Worm (Caenorhabditis elegans) whole organism, mixed stage, embryonic: ENCODE results near the gene T11G6.4.

Experiments
- M03D4.4 ChIP-seq: sonication (generic microtip); optimal IDR thresholded peaks from 2 replicates; lab custom pipeline; 2017; ENCODE audit warnings: mild to moderate bottlenecking, missing genetic modification characterization, missing compliant biosample characterization
- blmp-1 ChIP-seq: fragments of 150-350 bp; optimal IDR thresholded peaks from 2 replicates; lab custom pipeline; 2014; ENCODE audit warnings: missing biosample characterization, missing genetic modification characterization
- ceh-39 ChIP-seq: fragments of 150-350 bp; optimal IDR thresholded peaks from 2 replicates; lab custom pipeline; 2014; ENCODE audit warnings: missing biosample characterization, missing genetic modification characterization
- ceh-43 ChIP-seq: fragments of 200-800 bp; sonication (Bioruptor generic); optimal IDR thresholded peaks from 2 replicates; lab custom pipeline; 2018; ENCODE audit warnings: mild to moderate bottlenecking, missing genetic modification characterization, moderate library complexity, missing compliant biosample characterization
- ceh-83 ChIP-seq: fragments of 200-800 bp; sonication (Bioruptor generic); optimal IDR thresholded peaks from 2 replicates; lab custom pipeline; 2018; ENCODE audit warnings: mild to moderate bottlenecking, missing genetic modification characterization, missing compliant biosample characterization
- ces-1 ChIP-seq: fragments of 150-350 bp; optimal IDR thresholded peaks from 2 replicates; lab custom pipeline; 2014; ENCODE audit warnings: missing biosample characterization, missing genetic modification reagents, missing genetic modification characterization
- cnd-1 ChIP-seq: fragments of 200-800 bp; sonication (Bioruptor generic); optimal IDR thresholded peaks from 2 replicates; lab custom pipeline; 2018; ENCODE audit warnings: mild to moderate bottlenecking, missing genetic modification characterization, missing compliant biosample characterization
- drap-1 ChIP-seq: fragments of 200-800 bp; sonication (Bioruptor generic); optimal IDR thresholded peaks from 3 replicates; lab custom pipeline; 2018; ENCODE audit warnings: mild to moderate bottlenecking, missing genetic modification characterization, missing compliant biosample characterization
- elt-1 ChIP-seq: sonication (generic microtip); optimal IDR thresholded peaks from 2 replicates; lab custom pipeline; 2017; ENCODE audit warnings: missing genetic modification characterization, mild to moderate bottlenecking, missing compliant biosample characterization, antibody characterized with exemption, moderate library complexity, borderline replicate concordance; ENCODE audit not compliant: insufficient read depth
- elt-3 ChIP-seq: fragments of 150-350 bp; optimal IDR thresholded peaks from 2 replicates; lab custom pipeline; 2014; ENCODE audit warnings: missing biosample characterization, missing genetic modification characterization
- ham-2 ChIP-seq: fragments of 200-800 bp; sonication (Bioruptor generic); optimal IDR thresholded peaks from 2 replicates; lab custom pipeline; 2018; ENCODE audit warnings: mild to moderate bottlenecking, missing genetic modification characterization, missing compliant biosample characterization
- hlh-1 ChIP-seq: fragments of 150-350 bp; optimal IDR thresholded peaks from 2 replicates; lab custom pipeline; 2014; ENCODE audit warnings: missing biosample characterization, missing genetic modification reagents, missing genetic modification characterization
- lin-13 ChIP-seq: fragments of 150-350 bp; optimal IDR thresholded peaks from 2 replicates; lab custom pipeline; 2014; ENCODE audit warnings: missing biosample characterization, missing genetic modification characterization
- lin-32 ChIP-seq: fragments of 200-800 bp; sonication (Bioruptor generic); optimal IDR thresholded peaks from 2 replicates; lab custom pipeline; 2018; ENCODE audit warnings: mild to moderate bottlenecking, missing genetic modification characterization, missing compliant biosample characterization
- lsy-2 ChIP-seq: fragments of 150-350 bp; optimal IDR thresholded peaks from 2 replicates; lab custom pipeline; 2014; ENCODE audit warnings: missing biosample characterization, missing genetic modification characterization
- mab-5 ChIP-seq: fragments of 150-350 bp; optimal IDR thresholded peaks from 2 replicates; lab custom pipeline; 2014; ENCODE audit warnings: missing biosample characterization, missing genetic modification characterization
- mep-1 ChIP-seq: fragments of 150-350 bp; optimal IDR thresholded peaks from 2 replicates; lab custom pipeline; 2017; ENCODE audit warnings: missing biosample characterization, missing genetic modification reagents, missing genetic modification characterization, inconsistent platforms
- mls-2 ChIP-seq: sonication (generic microtip); optimal IDR thresholded peaks from 2 replicates; lab custom pipeline; 2016; ENCODE audit warnings: mild to moderate bottlenecking, missing genetic modification characterization, moderate library complexity, missing compliant biosample characterization
- nhr-12 ChIP-seq: fragments of 150-350 bp; optimal IDR thresholded peaks from 2 replicates; lab custom pipeline; 2014; ENCODE audit warnings: missing biosample characterization, missing genetic modification characterization
- nhr-2 ChIP-seq: fragments of 150-350 bp; optimal IDR thresholded peaks from 2 replicates; lab custom pipeline; 2014; ENCODE audit warnings: missing biosample characterization, missing genetic modification characterization
- nhr-237 ChIP-seq: fragments of 150-350 bp; optimal IDR thresholded peaks from 2 replicates; lab custom pipeline; 2014; ENCODE audit warnings: missing biosample characterization, missing genetic modification characterization
- nhr-76 ChIP-seq: sonication (generic microtip); optimal IDR thresholded peaks from 2 replicates; lab custom pipeline; 2017; ENCODE audit warnings: missing biosample characterization, missing genetic modification characterization
- pha-4 ChIP-seq: fragments of 150-350 bp; optimal IDR thresholded peaks from 2 replicates; lab custom pipeline; 2018; ENCODE audit warnings: missing biosample characterization, missing genetic modification reagents, missing genetic modification characterization
- sem-2 ChIP-seq: fragments of 200-800 bp; sonication (Bioruptor generic); optimal IDR thresholded peaks from 2 replicates; lab custom pipeline; 2018; ENCODE audit warnings: mild to moderate bottlenecking, missing genetic modification characterization, missing compliant biosample characterization
- snpc-4 ChIP-seq: fragments of 150-350 bp; optimal IDR thresholded peaks from 2 replicates; lab custom pipeline; 2014; ENCODE audit warnings: missing biosample characterization, missing genetic modification characterization
- sptf-1 ChIP-seq: sonication (generic microtip); optimal IDR thresholded peaks from 2 replicates; lab custom pipeline; 2017; ENCODE audit warnings: mild to moderate bottlenecking, missing genetic modification characterization, moderate library complexity, missing compliant biosample characterization
- tbx-8 ChIP-seq: fragments of 200-800 bp; sonication (Bioruptor generic); optimal IDR thresholded peaks from 2 replicates; lab custom pipeline; 2018; ENCODE audit warnings: mild to moderate bottlenecking, missing genetic modification characterization, moderate library complexity, missing compliant biosample characterization
- unc-120 ChIP-seq: sonication (generic microtip); optimal IDR thresholded peaks from 2 replicates; lab custom pipeline; 2017; ENCODE audit warnings: missing genetic modification characterization, missing compliant biosample characterization; ENCODE audit not compliant: poor library complexity, severe bottlenecking
- unc-39 ChIP-seq: fragments of 150-350 bp; optimal IDR thresholded peaks from 2 replicates; lab custom pipeline; 2014; ENCODE audit warnings: missing biosample characterization, missing genetic modification characterization
- unc-62 ChIP-seq: fragments of 150-350 bp; optimal IDR thresholded peaks from 2 replicates; lab custom pipeline; 2014; ENCODE audit warnings: missing biosample characterization, missing genetic modification reagents, missing genetic modification characterization
- zip-8 ChIP-seq: fragments of 150-350 bp; optimal IDR thresholded peaks from 2 replicates; lab custom pipeline; 2014; ENCODE audit warnings: missing biosample characterization, missing genetic modification characterization
- ztf-11 ChIP-seq: fragments of 150-350 bp; optimal IDR thresholded peaks from 2 replicates; lab custom pipeline; 2014; ENCODE audit warnings: missing biosample characterization, missing genetic modification characterization

Gene T11G6.4

ce11 chrIV:10820837-10821671, 30.7 kb downstream of the T11G6.4 start:
- TF ChIP-seq sem-2 (no peak), ceh-83 (no peak)
- TF ChIP-seq, all 35 proteins: peak for 0

- TF ChIP-seq M03D4.4 (tag; lab: Kevin White, UChicago) (no peak), mep-1 (tag; lab: Kevin White, UChicago) (no peak), mab-5 (tag; lab: Kevin White, UChicago) (no peak), tbx-8 (GFP tag; lab: Kevin White, UChicago) (no peak), hlh-1 (tag; lab: Kevin White, UChicago) (no peak), sptf-1 (tag; lab: Kevin White, UChicago) (no peak), mls-2 (tag; lab: Kevin White, UChicago) (no peak), ham-2 (GFP tag; lab: Kevin White, UChicago) (no peak), ceh-39 (tag; lab: Kevin White, UChicago) (no peak), lin-32 (GFP tag; lab: Kevin White, UChicago) (no peak), nhr-237 (tag; lab: Kevin White, UChicago) (no peak), pha-4 (tag; lab: Kevin White, UChicago) (no peak), sem-2 (no peak), nhr-76 (tag; lab: Kevin White, UChicago) (no peak), unc-62 (no peak), elt-1 (no peak), ztf-11 (tag; lab: Kevin White, UChicago) (no peak)
- TF ChIP-seq, all 35 proteins: peak for 0
Measured at ce11 chrIV:10820114-10820513, 31.6 kb downstream of the T11G6.4 start.

ce11 chrIV:10819049-10819448, 32.7 kb downstream of the T11G6.4 start:
- TF ChIP-seq unc-62 (no peak), lin-13 (tag; lab: Kevin White, UChicago) (no peak), ceh-83 (no peak), drap-1 (GFP tag; lab: Kevin White, UChicago) (no peak), tbx-8 (GFP tag; lab: Kevin White, UChicago) (no peak), mep-1 (tag; lab: Kevin White, UChicago) (no peak), nhr-237 (tag; lab: Kevin White, UChicago) (no peak), unc-39 (tag; lab: Kevin White, UChicago) (no peak), M03D4.4 (tag; lab: Kevin White, UChicago) (no peak), unc-120 (tag; lab: Kevin White, UChicago) (no peak), snpc-4 (tag; lab: Kevin White, UChicago) (no peak), nhr-76 (tag; lab: Kevin White, UChicago) (no peak), mls-2 (tag; lab: Kevin White, UChicago) (no peak), elt-1 (no peak), lsy-2 (no peak), nhr-2 (tag; lab: Kevin White, UChicago) (no peak), elt-3 (tag; lab: Kevin White, UChicago) (no peak), ztf-11 (tag; lab: Kevin White, UChicago) (no peak), nhr-12 (no peak)

ce11 chrIV:10817030-10817429, 34.7 kb downstream of the T11G6.4 start:
- TF ChIP-seq mep-1 (tag; lab: Kevin White, UChicago) (peak; percentile 52), nhr-2 (tag; lab: Kevin White, UChicago) (peak; percentile 96), unc-120 (tag; lab: Kevin White, UChicago) (peak; percentile 57), unc-62 (peak; percentile 31), M03D4.4 (tag; lab: Kevin White, UChicago) (peak; percentile 10), sptf-1 (tag; lab: Kevin White, UChicago) (peak; percentile 72), lin-13 (tag; lab: Kevin White, UChicago) (peak; percentile 38), snpc-4 (tag; lab: Kevin White, UChicago) (no peak), lin-32 (GFP tag; lab: Kevin White, UChicago) (no peak), pha-4 (tag; lab: Kevin White, UChicago) (peak; percentile 52), mls-2 (tag; lab: Kevin White, UChicago) (peak; percentile 81), blmp-1 (tag; lab: Kevin White, UChicago) (peak; percentile 49), cnd-1 (tag; lab: Kevin White, UChicago) (peak; percentile 64), zip-8 (no peak), ham-2 (GFP tag; lab: Kevin White, UChicago) (peak; percentile 81), elt-3 (tag; lab: Kevin White, UChicago) (no peak), ceh-39 (tag; lab: Kevin White, UChicago) (peak; percentile 14), ces-1 (GFP tag; lab: Kevin White, UChicago) (no peak), drap-1 (GFP tag; lab: Kevin White, UChicago) (peak; percentile 58), ztf-11 (tag; lab: Kevin White, UChicago) (peak; percentile 39), tbx-8 (GFP tag; lab: Kevin White, UChicago) (no peak), ceh-43 (GFP tag; lab: Kevin White, UChicago) (no peak), hlh-1 (tag; lab: Kevin White, UChicago) (peak; percentile 32)
- TF ChIP-seq, all 35 proteins: peak for 16
